Fruit fly (Drosophila melanogaster): ENCODE measurements around the gene sas.
A peak's percentile ranks its signal among the peaks of the same experiment; 100 is the strongest.

The sas gene

DNA sequence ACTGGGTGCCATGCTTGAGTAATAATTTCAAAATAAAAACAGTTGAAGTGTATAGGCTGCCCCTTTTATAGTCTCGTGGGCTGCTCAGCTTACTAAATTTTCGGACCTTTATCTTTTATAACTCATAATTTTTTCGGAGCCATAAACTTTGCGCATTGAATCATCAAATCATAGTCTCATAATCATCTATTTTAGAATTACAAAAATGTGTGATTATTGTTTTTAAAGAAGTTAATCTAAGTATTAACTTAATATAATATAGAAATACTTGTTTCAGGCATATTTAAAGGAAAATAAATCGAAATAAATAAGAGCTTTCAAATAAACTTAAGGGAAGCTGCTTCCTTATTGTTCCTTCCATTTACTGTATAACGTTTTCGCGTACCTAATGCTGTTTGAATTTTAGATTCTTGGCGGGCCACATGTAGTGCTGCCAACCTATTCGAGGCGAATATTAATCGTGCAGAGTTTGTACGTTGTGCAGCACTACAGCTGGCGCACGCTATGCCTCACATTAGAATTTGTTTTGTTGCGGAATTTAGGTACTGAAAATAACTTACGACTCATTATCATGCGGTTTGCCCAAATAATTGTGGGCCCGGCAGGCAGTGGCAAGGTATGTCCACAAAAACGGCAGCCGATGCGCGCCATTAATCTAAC lies 18.2 kb upstream of the sas start, which contains the start of the genes CG14610 and CG2656 (continued):
- TF ChIP-seq dati (GFP tag; IDR thresholded peaks at IDR 0.05), result 0 out of 2 replicates have a peak, but pooled peaks have one; percentile 7
- no peak for TF ChIP-seq danr (GFP tag; IDR thresholded peaks at IDR 0.05)
- TF ChIP-seq mirr (GFP tag; optimal IDR thresholded peaks at IDR 0.05), result peak; percentile 53
- peak; percentile 36 for TF ChIP-seq CG13296 (GFP tag; optimal IDR thresholded peaks at IDR 0.05)
- peak; percentile 80 for TF ChIP-seq MESR4 (GFP tag; optimal IDR thresholded peaks at IDR 0.05)
- peak; percentile 16; the same call in 1 of the 2 replicates for TF ChIP-seq stc (GFP tag; IDR thresholded peaks at IDR 0.05)
- peak; percentile 93 for TF ChIP-seq pzg (GFP tag; optimal IDR thresholded peaks at IDR 0.05)
- peak; percentile 39 for TF ChIP-seq Abd-B (GFP tag; optimal IDR thresholded peaks at IDR 0.05)
- peak; percentile 68 for TF ChIP-seq CG9876 (GFP tag; optimal IDR thresholded peaks at IDR 0.05)
- TF ChIP-seq otp (GFP tag; IDR thresholded peaks at IDR 0.05), result 0 out of 3 replicates have a peak, but pooled peaks have one; percentile 34
- TF ChIP-seq CG10959 (GFP tag; IDR thresholded peaks at IDR 0.05), result peak; percentile 34; the same call in 1 of the 2 replicates
- TF ChIP-seq yki (optimal IDR thresholded peaks at IDR 0.05), result no peak
- peak; percentile 94 for TF ChIP-seq dm (GFP tag; optimal IDR thresholded peaks at IDR 0.05)
- peak; percentile 82 for TF ChIP-seq shn (GFP tag; optimal IDR thresholded peaks at IDR 0.05)
- peak; percentile 3 for TF ChIP-seq Usf (GFP tag; optimal IDR thresholded peaks at IDR 0.05)
- peak; percentile 25 for TF ChIP-seq CG33557 (GFP tag; optimal IDR thresholded peaks at IDR 0.05)
- TF ChIP-seq CG1602 (GFP tag; optimal IDR thresholded peaks at IDR 0.05), result peak; percentile 80
- peak; percentile 24; the same call in 1 of the 2 replicates for TF ChIP-seq CG5953 (GFP tag; IDR thresholded peaks at IDR 0.05)
- no peak for TF ChIP-seq nom (GFP tag; optimal IDR thresholded peaks at IDR 0.05)
- peak; percentile 67 for TF ChIP-seq NFAT (GFP tag; IDR thresholded peaks at IDR 0.05)
- TF ChIP-seq unpg (GFP tag; optimal IDR thresholded peaks at IDR 0.05), result peak; percentile 54
- TF ChIP-seq Doc2 (GFP tag; IDR thresholded peaks at IDR 0.05), result no peak
- TF ChIP-seq Dad (GFP tag; optimal IDR thresholded peaks at IDR 0.05), result peak; percentile 83
- peak; percentile 49 for TF ChIP-seq CG3281 (GFP tag; optimal IDR thresholded peaks at IDR 0.05)
- peak; percentile 31 for TF ChIP-seq CG8388 (GFP tag; optimal IDR thresholded peaks at IDR 0.05)
- TF ChIP-seq CG7963 (GFP tag; IDR thresholded peaks at IDR 0.05; ENCODE audit: partially characterized antibody), result peak; percentile 49; the same call in 2 of the 3 replicates
- no peak for TF ChIP-seq CG12219 (GFP tag; optimal IDR thresholded peaks at IDR 0.05)
- TF ChIP-seq CG4404 (GFP tag; IDR thresholded peaks at IDR 0.05), result no peak
- TF ChIP-seq sima (GFP tag; optimal IDR thresholded peaks at IDR 0.05), result no peak
- TF ChIP-seq HmgZ (tag; optimal IDR thresholded peaks at IDR 0.05), result peak; percentile 90
- TF ChIP-seq Taf1 (GFP tag; IDR thresholded peaks at IDR 0.05), result peak; percentile 31; the same call in 1 of the 2 replicates
- TF ChIP-seq CG32767 (GFP tag; IDR thresholded peaks at IDR 0.05), result no peak
- 0 out of 3 replicates have a peak, but pooled peaks have one; percentile 13 for TF ChIP-seq vnd (GFP tag; IDR thresholded peaks at IDR 0.05; ENCODE audit: partially characterized antibody)
- TF ChIP-seq abd-A (tag; optimal IDR thresholded peaks at IDR 0.05), result no peak
- TF ChIP-seq CG1832 (GFP tag; optimal IDR thresholded peaks at IDR 0.05), result no peak
- peak; percentile 38 for TF ChIP-seq CG12299 (tag; optimal IDR thresholded peaks at IDR 0.05)
- peak; percentile 58 for TF ChIP-seq grau (tag; optimal IDR thresholded peaks at IDR 0.05)
- TF ChIP-seq lilli (GFP tag; optimal IDR thresholded peaks at IDR 0.05), result peak; percentile 91
- peak; percentile 24 for TF ChIP-seq BtbVII (GFP tag; optimal IDR thresholded peaks at IDR 0.05)
- TF ChIP-seq bowl (GFP tag; IDR thresholded peaks at IDR 0.05), result no peak
- TF ChIP-seq Blimp-1 (GFP tag; optimal IDR thresholded peaks at IDR 0.05), result peak; percentile 59
- peak; percentile 74 for TF ChIP-seq CG1024 (GFP tag; IDR thresholded peaks at IDR 0.05)
- TF ChIP-seq CG34224 (GFP tag; IDR thresholded peaks at IDR 0.05; ENCODE audit: partially characterized antibody), result peak; percentile 28; the same call in 2 of the 3 replicates
- TF ChIP-seq NK7.1 (GFP tag; optimal IDR thresholded peaks at IDR 0.05), result peak; percentile 54
- no peak for TF ChIP-seq crol (GFP tag; IDR thresholded peaks at IDR 0.05)
- TF ChIP-seq Trl (optimal IDR thresholded peaks at IDR 0.05), result no peak
- TF ChIP-seq Trl (GFP tag; optimal IDR thresholded peaks at IDR 0.05), result peak; percentile 94
- TF ChIP-seq CG15601 (tag; optimal IDR thresholded peaks at IDR 0.05), result no peak
- peak; percentile 54; the same call in 1 of the 2 replicates for TF ChIP-seq Atf6 (GFP tag; IDR thresholded peaks at IDR 0.05)
- peak; percentile 14 for TF ChIP-seq disco-r (GFP tag; optimal IDR thresholded peaks at IDR 0.05)

All from whole organism, embryonic.